Fruit fly (Drosophila melanogaster) whole organism, embryonic: Measurements from ENCODE around the gene CG4629.

Experiments
- Asciz ChIP-seq: fragments of 200-800 bp; sonication (Bioruptor generic); optimal IDR thresholded peaks from 2 replicates; lab custom pipeline; 2017; ENCODE audit warnings: missing biosample characterization, mild to moderate bottlenecking, missing genetic modification characterization, missing genetic modification reagents
- C15 ChIP-seq: fragments of 200-800 bp; sonication (Bioruptor generic); IDR thresholded peaks from 3 replicates; pipeline ENCODE4 v1.3.6; 2022; ENCODE audit warnings: missing biosample characterization, missing genetic modification characterization
- CG1024 ChIP-seq: fragments of 200-800 bp; sonication (Bioruptor generic); IDR thresholded peaks from 2 replicates; pipeline ENCODE4 v1.3.6; 2022; ENCODE audit warnings: missing biosample characterization, missing genetic modification characterization
- CG11504 ChIP-seq: fragments of 200-800 bp; sonication (Bioruptor generic); optimal IDR thresholded peaks from 3 replicates; lab custom pipeline; 2019; ENCODE audit warnings: missing biosample characterization, mild to moderate bottlenecking, missing genetic modification characterization, moderate library complexity
- CG11723 ChIP-seq: fragments of 200-800 bp; sonication (Bioruptor generic); optimal IDR thresholded peaks from 2 replicates; lab custom pipeline; 2017; ENCODE audit warnings: missing biosample characterization, mild to moderate bottlenecking, missing genetic modification characterization
- CG12155 ChIP-seq: fragments of 200-800 bp; sonication (Bioruptor generic); optimal IDR thresholded peaks from 3 replicates; lab custom pipeline; 2016; ENCODE audit warnings: missing biosample characterization, missing genetic modification characterization
- CG12236 ChIP-seq: fragments of 200-800 bp; sonication (Bioruptor generic); optimal IDR thresholded peaks from 2 replicates; lab custom pipeline; 2016; ENCODE audit warnings: missing biosample characterization, missing genetic modification characterization
- CG16779 ChIP-seq: fragments of 200-800 bp; sonication (Bioruptor generic); IDR thresholded peaks from 2 replicates; pipeline ENCODE4 v1.3.6; 2022; ENCODE audit warnings: missing biosample characterization, missing genetic modification characterization
- CG31441 ChIP-seq: fragments of 200-800 bp; sonication (Bioruptor generic); IDR thresholded peaks from 2 replicates; pipeline ENCODE4 v1.3.6; 2022; ENCODE audit warnings: missing biosample characterization, missing genetic modification characterization
- CG33213 ChIP-seq: fragments of 200-800 bp; sonication (Bioruptor generic); optimal IDR thresholded peaks from 3 replicates; lab custom pipeline; 2016; ENCODE audit warnings: missing biosample characterization, missing genetic modification characterization
- CG34422 ChIP-seq: fragments of 200-800 bp; sonication (Bioruptor generic); IDR thresholded peaks from 3 replicates; pipeline ENCODE4 v1.3.6; 2022; ENCODE audit warnings: missing biosample characterization, missing genetic modification characterization
- CG4360 ChIP-seq: fragments of 200-800 bp; sonication (Bioruptor generic); IDR thresholded peaks from 2 replicates; pipeline ENCODE4 v1.3.6; 2022; ENCODE audit warnings: missing biosample characterization, missing genetic modification characterization
- CG5245 ChIP-seq: fragments of 200-800 bp; sonication (Bioruptor generic); optimal IDR thresholded peaks from 3 replicates; lab custom pipeline; 2016; ENCODE audit warnings: missing biosample characterization, missing genetic modification characterization
- CG7745 ChIP-seq: fragments of 200-800 bp; sonication (Bioruptor generic); optimal IDR thresholded peaks from 2 replicates; lab custom pipeline; 2018; ENCODE audit warnings: missing biosample characterization, mild to moderate bottlenecking, missing genetic modification characterization, moderate library complexity
- CG7963 ChIP-seq: fragments of 200-800 bp; sonication (Bioruptor generic); IDR thresholded peaks from 3 replicates; pipeline ENCODE4 v1.3.6; 2022; ENCODE audit warnings: missing biosample characterization, missing genetic modification characterization; ENCODE audit not compliant: partially characterized antibody
- CG8944 ChIP-seq: fragments of 200-800 bp; sonication (Bioruptor generic); optimal IDR thresholded peaks from 3 replicates; lab custom pipeline; 2016; ENCODE audit warnings: missing biosample characterization, missing genetic modification characterization
- Chrac-16 ChIP-seq: fragments of 200-800 bp; sonication (Bioruptor generic); optimal IDR thresholded peaks from 3 replicates; lab custom pipeline; 2016; ENCODE audit warnings: missing biosample characterization, missing genetic modification characterization
- Doc3 ChIP-seq: fragments of 200-800 bp; sonication (Bioruptor generic); IDR thresholded peaks from 3 replicates; pipeline ENCODE4 v1.3.6; 2022; ENCODE audit warnings: missing biosample characterization, missing genetic modification characterization; ENCODE audit not compliant: partially characterized antibody
- Dp ChIP-seq: fragments of 200-800 bp; sonication (Bioruptor generic); optimal IDR thresholded peaks from 2 replicates; lab custom pipeline; 2018; ENCODE audit warnings: missing biosample characterization, mild to moderate bottlenecking, missing genetic modification characterization, moderate library complexity
- Eip74EF ChIP-seq, 2 experiments: fragments of 200-800 bp in 1 of 2; fragments of >200 bp in 1 of 2; sonication (Bioruptor generic) in 1 of 2; optimal IDR thresholded peaks; 2 replicates each; lab custom pipeline; 2017 to 2019; ENCODE audit warnings: missing biosample characterization in 2 of 2, missing genetic modification characterization in 2 of 2, mild to moderate bottlenecking in 1 of 2, moderate library complexity in 1 of 2
- Fer3 ChIP-seq: fragments of 200-800 bp; sonication (Bioruptor generic); optimal IDR thresholded peaks from 2 replicates; lab custom pipeline; 2018; ENCODE audit warnings: missing biosample characterization, mild to moderate bottlenecking, missing genetic modification characterization, moderate library complexity
- Gsc ChIP-seq: fragments of 200-800 bp; sonication (Bioruptor generic); IDR thresholded peaks from 2 replicates; pipeline ENCODE4 v1.3.6; 2022; ENCODE audit warnings: missing biosample characterization, missing genetic modification characterization
- HLHmδ ChIP-seq: fragments of 200-800 bp; sonication (Bioruptor generic); optimal IDR thresholded peaks from 2 replicates; lab custom pipeline; 2018; ENCODE audit warnings: missing biosample characterization, mild to moderate bottlenecking, missing genetic modification characterization, moderate library complexity
- Myb ChIP-seq: fragments of 200-800 bp; sonication (Bioruptor generic); optimal IDR thresholded peaks from 2 replicates; lab custom pipeline; 2016; ENCODE audit warnings: missing biosample characterization, missing genetic modification characterization
- Nf-YB ChIP-seq: fragments of 200-800 bp; sonication (Bioruptor generic); optimal IDR thresholded peaks from 3 replicates; lab custom pipeline; 2019; ENCODE audit warnings: missing biosample characterization, mild to moderate bottlenecking, missing genetic modification characterization, moderate library complexity
- Nf-YC ChIP-seq: fragments of 200-800 bp; optimal IDR thresholded peaks from 3 replicates; lab custom pipeline; 2019; ENCODE audit warnings: missing biosample characterization, mild to moderate bottlenecking, missing genetic modification characterization, moderate library complexity
- Side ChIP-seq: fragments of 200-800 bp; sonication (Bioruptor generic); optimal IDR thresholded peaks from 2 replicates; lab custom pipeline; 2016; ENCODE audit warnings: missing biosample characterization, missing genetic modification characterization
- Stat92E ChIP-seq, 3 experiments: fragments of >200 bp in 2 of 3; fragments of 200-800 bp in 1 of 3; sonication (Bioruptor generic) in 1 of 3; optimal IDR thresholded peaks; 2 replicates each; lab custom pipeline; 2017 to 2019; ENCODE audit warnings: missing biosample characterization in 3 of 3, missing genetic modification characterization in 3 of 3, mild to moderate bottlenecking in 1 of 3, moderate library complexity in 1 of 3
- Usf ChIP-seq: fragments of 200-800 bp; sonication (Bioruptor generic); optimal IDR thresholded peaks from 2 replicates; lab custom pipeline; 2017; ENCODE audit warnings: missing genotype, missing biosample characterization, missing genetic modification characterization
- corto ChIP-seq: fragments of 200-800 bp; sonication (Bioruptor generic); optimal IDR thresholded peaks from 2 replicates; lab custom pipeline; 2016; ENCODE audit warnings: missing biosample characterization, mild to moderate bottlenecking, missing genetic modification characterization, moderate library complexity
- cwo ChIP-seq: fragments of 200-800 bp; sonication (Bioruptor generic); optimal IDR thresholded peaks from 3 replicates; lab custom pipeline; 2017; ENCODE audit warnings: missing biosample characterization, missing genetic modification characterization, mild to moderate bottlenecking, moderate library complexity, missing genetic modification reagents
- danr ChIP-seq: fragments of 200-800 bp; sonication (Bioruptor generic); IDR thresholded peaks from 2 replicates; pipeline ENCODE4 v1.3.6; 2022; ENCODE audit warnings: missing biosample characterization, missing genetic modification characterization
- dm ChIP-seq: fragments of 200-800 bp; sonication (Bioruptor generic); optimal IDR thresholded peaks from 3 replicates; lab custom pipeline; 2016; ENCODE audit warnings: missing biosample characterization, missing genetic modification characterization
- esg ChIP-seq: fragments of 200-800 bp; sonication (Bioruptor generic); conservative IDR thresholded peaks from 2 replicates; pipeline ENCODE4 v1.3.6; 2022; ENCODE audit warnings: missing biosample characterization, missing genetic modification characterization
- fru ChIP-seq: fragments of >200 bp; optimal IDR thresholded peaks from 2 replicates; lab custom pipeline; 2017
- gsb-n ChIP-seq: fragments of 200-800 bp; sonication (Bioruptor generic); optimal IDR thresholded peaks from 3 replicates; lab custom pipeline; 2018; ENCODE audit warnings: missing biosample characterization, mild to moderate bottlenecking, missing genetic modification characterization
- hb ChIP-seq: fragments of 200-800 bp; sonication (Bioruptor generic); IDR thresholded peaks from 3 replicates; pipeline ENCODE4 v1.3.6; 2022; ENCODE audit warnings: missing biosample characterization, missing genetic modification characterization; ENCODE audit not compliant: partially characterized antibody
- lab ChIP-seq: fragments of 200-800 bp; sonication (Bioruptor generic); optimal IDR thresholded peaks from 3 replicates; lab custom pipeline; 2017; ENCODE audit warnings: missing biosample characterization, missing genetic modification characterization, mild to moderate bottlenecking, moderate library complexity, missing genetic modification reagents
- onecut ChIP-seq: fragments of 200-800 bp; sonication (Bioruptor generic); IDR thresholded peaks from 2 replicates; pipeline ENCODE4 v1.3.6; 2022; ENCODE audit warnings: missing biosample characterization, missing genetic modification characterization
- org-1 ChIP-seq: fragments of 200-800 bp; sonication (Bioruptor generic); optimal IDR thresholded peaks from 2 replicates; lab custom pipeline; 2017; ENCODE audit warnings: missing biosample characterization, missing genetic modification characterization
- pnt ChIP-seq: fragments of 200-800 bp; sonication (Bioruptor generic); optimal IDR thresholded peaks from 3 replicates; lab custom pipeline; 2016; ENCODE audit warnings: missing biosample characterization, missing genetic modification characterization
- psq ChIP-seq: fragments of 200-800 bp; sonication (Bioruptor generic); optimal IDR thresholded peaks from 2 replicates; lab custom pipeline; 2017; ENCODE audit warnings: missing biosample characterization, missing genetic modification characterization
- stc ChIP-seq: fragments of 200-800 bp; sonication (Bioruptor generic); IDR thresholded peaks from 2 replicates; pipeline ENCODE4 v1.3.6; 2022; ENCODE audit warnings: missing biosample characterization, missing genetic modification characterization
- twi ChIP-seq: fragments of 200-800 bp; optimal IDR thresholded peaks from 2 replicates; lab custom pipeline; 2019; ENCODE audit warnings: missing biosample characterization, mild to moderate bottlenecking, missing genetic modification characterization, moderate library complexity
- vfl ChIP-seq: fragments of 200-800 bp; sonication (Bioruptor generic); optimal IDR thresholded peaks from 2 replicates; lab custom pipeline; 2016; ENCODE audit warnings: missing biosample characterization, missing genetic modification characterization

The CG4629 gene

DNA sequence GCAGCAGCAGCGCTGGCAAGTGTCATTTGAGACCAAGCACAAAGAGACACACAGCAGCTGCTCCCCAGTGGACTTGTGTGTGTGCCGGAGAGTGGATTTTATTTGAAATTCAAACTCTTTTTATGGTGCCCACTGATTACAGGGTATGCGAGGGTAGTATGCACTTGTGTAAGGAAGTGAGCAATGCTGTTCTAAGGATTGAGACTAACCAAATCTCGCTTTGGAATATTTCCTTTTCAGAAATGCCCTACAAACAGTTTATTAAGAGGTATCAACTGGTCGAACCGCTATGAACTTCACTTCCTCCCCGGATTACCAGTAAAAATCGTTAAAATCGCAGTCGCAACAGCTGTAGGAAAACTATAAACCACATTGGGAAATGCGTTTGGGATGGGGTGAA, 26.6 kb downstream of the CG4629 start (continued):
- peak; percentile 84 for TF ChIP-seq twi (tag; lab: Kevin White, UChicago)
- TF ChIP-seq CG16779 (GFP tag; lab: Robert Waterston, UW) = peak; percentile 84; the same call in 1 of the 2 replicates
- TF ChIP-seq CG33213 (GFP tag; lab: Kevin White, UChicago) = peak; percentile 92
- peak; percentile 94 for TF ChIP-seq pnt (GFP tag; lab: Kevin White, UChicago)
- peak; percentile 92 for TF ChIP-seq CG11504
- TF ChIP-seq HLHmδ = peak; percentile 39
- TF ChIP-seq CG31441 (GFP tag; lab: Robert Waterston, UW) = peak; percentile 93
- peak; percentile 81 for TF ChIP-seq Usf (GFP tag; lab: Kevin White, UChicago)
- peak; percentile 55 for TF ChIP-seq cwo
- TF ChIP-seq Dp (GFP tag; lab: Kevin White, UChicago) = no peak
- peak; percentile 84 for TF ChIP-seq psq (GFP tag; lab: Kevin White, UChicago)
- no peak for TF ChIP-seq Doc3 (GFP tag; lab: Robert Waterston, UW)
- peak; percentile 81 for TF ChIP-seq dm
- TF ChIP-seq fru = no peak
- TF ChIP-seq Side = peak; percentile 85
- peak; percentile 82 for TF ChIP-seq Asciz (GFP tag; lab: Kevin White, UChicago)
- peak; percentile 95 for TF ChIP-seq CG12236 (GFP tag; lab: Kevin White, UChicago)
- peak; percentile 95 for TF ChIP-seq Chrac-16 (GFP tag; lab: Kevin White, UChicago)
- TF ChIP-seq CG11723 (GFP tag; lab: Kevin White, UChicago) = peak; percentile 81
- TF ChIP-seq org-1 (GFP tag; lab: Kevin White, UChicago) = peak; percentile 90
- no peak for TF ChIP-seq CG7963 (GFP tag; lab: Robert Waterston, UW)
- peak; percentile 85 for TF ChIP-seq danr (GFP tag; lab: Robert Waterston, UW)
- peak; percentile 89 for TF ChIP-seq gsb-n (tag; lab: Kevin White, UChicago)
- TF ChIP-seq CG12155 (GFP tag; lab: Kevin White, UChicago) = peak; percentile 85
- TF ChIP-seq Nf-YC (tag; lab: Kevin White, UChicago) = no peak
- TF ChIP-seq Stat92E (GFP tag; optimal IDR thresholded peaks at IDR 0.05; lab: Kevin White, UChicago) = peak in 1 of 3 experiments; percentile 93
- peak; percentile 14; the same call in 1 of the 3 replicates for TF ChIP-seq C15 (GFP tag; lab: Robert Waterston, UW)
- TF ChIP-seq Nf-YB = peak; percentile 67
- TF ChIP-seq CG8944 = peak; percentile 96
- peak; percentile 96 for TF ChIP-seq CG34422 (GFP tag; lab: Robert Waterston, UW)
- TF ChIP-seq CG7745 (tag; lab: Kevin White, UChicago) = peak; percentile 23
- TF ChIP-seq Gsc (GFP tag; lab: Robert Waterston, UW) = peak; percentile 90
- TF ChIP-seq CG5245 (GFP tag; lab: Kevin White, UChicago) = peak; percentile 95
- TF ChIP-seq hb = no peak
- TF ChIP-seq Fer3 (tag; lab: Kevin White, UChicago) = peak; percentile 78
- TF ChIP-seq Myb (GFP tag; lab: Kevin White, UChicago) = peak; percentile 66
- peak; percentile 91 for TF ChIP-seq onecut (GFP tag; lab: Robert Waterston, UW)
- no peak for TF ChIP-seq corto (GFP tag; lab: Kevin White, UChicago)
- TF ChIP-seq stc (GFP tag; lab: Robert Waterston, UW) = peak; percentile 89
- TF ChIP-seq esg (GFP tag; lab: Robert Waterston, UW) = peak; percentile 90
- TF ChIP-seq CG1024 (GFP tag; lab: Robert Waterston, UW) = peak; percentile 93
- peak in 1 of 2 experiments; percentile 81 for TF ChIP-seq Eip74EF (GFP tag; optimal IDR thresholded peaks at IDR 0.05; lab: Kevin White, UChicago)
- TF ChIP-seq CG4360 (GFP tag; lab: Robert Waterston, UW) = peak; percentile 67
- peak; percentile 86 for TF ChIP-seq lab
- TF ChIP-seq vfl (GFP tag; lab: Kevin White, UChicago) = peak; percentile 76
